Worm (Caenorhabditis elegans): ENCODE data around the gene R07E3.1.

DNA sequence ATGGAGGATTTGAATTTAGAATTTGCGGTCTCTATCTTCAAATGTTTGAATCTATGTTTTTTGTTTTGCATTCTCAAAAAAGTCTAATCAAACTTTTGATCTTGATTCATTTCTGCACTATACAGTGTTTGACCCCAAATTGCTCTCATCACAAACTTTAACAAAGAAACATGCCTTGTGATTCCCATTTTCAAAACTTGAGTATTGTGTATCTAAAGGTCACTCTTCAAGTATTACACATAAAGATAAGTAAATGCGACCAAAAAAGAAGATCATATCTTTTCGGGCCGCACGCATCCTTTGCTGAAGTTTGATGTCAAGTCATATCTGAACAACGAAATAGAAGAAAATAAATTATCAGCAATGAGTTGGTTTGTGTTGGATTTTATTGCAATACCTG lies 39.0 kb downstream of the R07E3.1 start:
- TF ChIP-seq him-1 (tag; optimal IDR thresholded peaks at IDR 0.05) (no peak), dao-5 (tag; optimal IDR thresholded peaks at IDR 0.05) (no peak)
